Worm (Caenorhabditis elegans) whole organism, early embryonic: ENCODE results near the gene C54F6.19.

Source experiments
- B0310.2 ChIP-seq: sonication (generic microtip); optimal IDR thresholded peaks from 2 replicates; lab custom pipeline; 2016; ENCODE audit warnings: mild to moderate bottlenecking, missing genetic modification characterization, missing compliant biosample characterization
- F13C5.2 ChIP-seq: sonication (generic microtip); optimal IDR thresholded peaks from 2 replicates; lab custom pipeline; 2017; ENCODE audit warnings: mild to moderate bottlenecking, missing genetic modification characterization, inconsistent platforms, missing compliant biosample characterization
- aly-1 ChIP-seq: sonication (generic microtip); optimal IDR thresholded peaks from 2 replicates; lab custom pipeline; 2016; ENCODE audit warnings: missing genetic modification characterization, missing compliant biosample characterization
- ama-1 ChIP-seq: fragments of 150-350 bp; optimal IDR thresholded peaks from 2 replicates; lab custom pipeline; 2014
- ceh-13 ChIP-seq: fragments of 200-800 bp; sonication (Bioruptor generic); optimal IDR thresholded peaks from 2 replicates; lab custom pipeline; 2018; ENCODE audit warnings: mild to moderate bottlenecking, missing genetic modification characterization, missing compliant biosample characterization
- ceh-36 ChIP-seq: sonication (generic microtip); optimal IDR thresholded peaks from 2 replicates; lab custom pipeline; 2016; ENCODE audit warnings: missing genetic modification characterization, inconsistent platforms, missing compliant biosample characterization
- ets-7 ChIP-seq: sonication (generic microtip); optimal IDR thresholded peaks from 2 replicates; lab custom pipeline; 2016; ENCODE audit warnings: missing genotype, missing genetic modification characterization, missing compliant biosample characterization
- flt-1 ChIP-seq: fragments of 200-800 bp; sonication (Bioruptor generic); IDR thresholded peaks from 2 replicates; pipeline ENCODE4 v1.3.6; 2022; ENCODE audit warnings: missing genetic modification characterization, missing compliant biosample characterization
- hmbx-1 ChIP-seq: sonication (generic microtip); optimal IDR thresholded peaks from 2 replicates; lab custom pipeline; 2016; ENCODE audit warnings: mild to moderate bottlenecking, missing genetic modification characterization, missing compliant biosample characterization
- hmg-4 ChIP-seq: fragments of 200-800 bp; sonication (Bioruptor generic); optimal IDR thresholded peaks from 2 replicates; lab custom pipeline; 2018; ENCODE audit warnings: mild to moderate bottlenecking, missing genetic modification characterization, missing compliant biosample characterization
- hnd-1 ChIP-seq: sonication (generic microtip); optimal IDR thresholded peaks from 2 replicates; lab custom pipeline; 2016; ENCODE audit warnings: missing genetic modification characterization, missing compliant biosample characterization
- pes-1 ChIP-seq: fragments of 200-800 bp; sonication (Bioruptor generic); IDR thresholded peaks from 2 replicates; pipeline ENCODE4 v1.3.6; 2022; ENCODE audit warnings: missing genetic modification reagents, missing genetic modification characterization, missing compliant biosample characterization
- scrt-1 ChIP-seq: fragments of 200-800 bp; sonication (Bioruptor generic); IDR thresholded peaks from 2 replicates; pipeline ENCODE4 v1.3.6; 2022; ENCODE audit warnings: missing genetic modification characterization, missing compliant biosample characterization
- sea-1 ChIP-seq: fragments of 200-800 bp; sonication (Bioruptor generic); conservative IDR thresholded peaks from 2 replicates; pipeline ENCODE4 v1.3.6; 2022; ENCODE audit warnings: missing genetic modification characterization, missing compliant biosample characterization
- tbx-11 ChIP-seq: fragments of 200-800 bp; sonication (Bioruptor generic); IDR thresholded peaks from 2 replicates; pipeline ENCODE4 v1.3.6; 2022; ENCODE audit warnings: missing genetic modification characterization, missing compliant biosample characterization
- tbx-37 ChIP-seq: fragments of 200-800 bp; sonication (Bioruptor generic); conservative IDR thresholded peaks from 2 replicates; pipeline ENCODE4 v1.3.6; 2022; ENCODE audit warnings: missing genetic modification reagents, missing genetic modification characterization, missing compliant biosample characterization
- tra-4 ChIP-seq: sonication (generic microtip); optimal IDR thresholded peaks from 2 replicates; lab custom pipeline; 2017; ENCODE audit warnings: missing genetic modification characterization, missing compliant biosample characterization

Gene C54F6.19

ce11 chrV:7529840-7530239 is 15.4 kb upstream of the C54F6.19 start, which contains the start of gene swt-2:
swt-2 (plus strand) TSS chrV:7530140.
- TF ChIP-seq hnd-1 (tag; lab: Kevin White, UChicago) (no peak), scrt-1 (GFP tag; lab: Robert Waterston, UW) (no peak), pes-1 (no peak), sea-1 (no peak), F13C5.2 (no peak), ama-1 (no peak), aly-1 (no peak), tra-4 (tag; lab: Kevin White, UChicago) (no peak), B0310.2 (no peak), tbx-11 (no peak), ceh-13 (no peak), ets-7 (no peak), hmbx-1 (tag; lab: Kevin White, UChicago) (no peak), flt-1 (no peak), ceh-36 (tag; lab: Kevin White, UChicago) (no peak), hmg-4 (GFP tag; lab: Kevin White, UChicago) (no peak), tbx-37 (GFP tag; lab: Robert Waterston, UW) (no peak)

ce11 chrV:7532947-7533346 is 12.3 kb upstream of the C54F6.19 start, which contains the start of gene C54F6.3:
C54F6.3 (plus strand) TSS chrV:7533247.
- TF ChIP-seq F13C5.2 (no peak), hmg-4 (GFP tag; lab: Kevin White, UChicago) (no peak), flt-1 (no peak), scrt-1 (GFP tag; lab: Robert Waterston, UW) (no peak), pes-1 (no peak), ceh-13 (no peak), aly-1 (no peak), ama-1 (no peak), ceh-36 (tag; lab: Kevin White, UChicago) (no peak), ets-7 (no peak), sea-1 (no peak), hmbx-1 (tag; lab: Kevin White, UChicago) (no peak), tra-4 (tag; lab: Kevin White, UChicago) (no peak), tbx-37 (GFP tag; lab: Robert Waterston, UW) (no peak), hnd-1 (tag; lab: Kevin White, UChicago) (no peak), B0310.2 (no peak), tbx-11 (no peak)

ce11 chrV:7538018-7538417 is 7.3 kb upstream of the C54F6.19 start, which contains the start of gene C54F6.12:
C54F6.12 (minus strand) TSS chrV:7538118.
- no peak for TF ChIP-seq ceh-36 (tag; lab: Kevin White, UChicago)
- no peak for TF ChIP-seq aly-1
- TF ChIP-seq F13C5.2 = no peak
- TF ChIP-seq pes-1 = no peak
- no peak for TF ChIP-seq ceh-13

ce11 chrV:7539015-7539414 is 6.3 kb upstream of the C54F6.19 start, which contains the start of gene srh-268:
srh-268 (plus strand) TSS chrV:7539315.
- no peak for TF ChIP-seq ama-1
- no peak for TF ChIP-seq flt-1
- TF ChIP-seq hmbx-1 (tag; lab: Kevin White, UChicago) = no peak
- no peak for TF ChIP-seq hmg-4 (GFP tag; lab: Kevin White, UChicago)
- no peak for TF ChIP-seq pes-1
- TF ChIP-seq tra-4 (tag; lab: Kevin White, UChicago) = no peak
- TF ChIP-seq aly-1 = no peak
- TF ChIP-seq ets-7 = no peak

ce11 chrV:7543728-7544127 is 1.6 kb upstream of the C54F6.19 start:
- TF ChIP-seq ceh-36 (tag; lab: Kevin White, UChicago) (no peak), aly-1 (no peak), scrt-1 (GFP tag; lab: Robert Waterston, UW) (no peak), hmbx-1 (tag; lab: Kevin White, UChicago) (no peak), flt-1 (no peak), F13C5.2 (no peak), ama-1 (no peak), ets-7 (no peak), sea-1 (no peak), tbx-37 (GFP tag; lab: Robert Waterston, UW) (no peak), hnd-1 (tag; lab: Kevin White, UChicago) (no peak), hmg-4 (GFP tag; lab: Kevin White, UChicago) (no peak)

ce11 chrV:7547479-7547878 is 2.2 kb downstream of the C54F6.19 start, which contains the start of gene ftn-1:
ftn-1 (minus strand) TSS chrV:7547579.
- TF ChIP-seq ets-7 (no peak), tbx-11 (no peak), pes-1 (no peak), hmg-4 (GFP tag; lab: Kevin White, UChicago) (no peak), tra-4 (tag; lab: Kevin White, UChicago) (no peak), ceh-13 (no peak), ceh-36 (tag; lab: Kevin White, UChicago) (no peak), B0310.2 (no peak), aly-1 (no peak), F13C5.2 (no peak), hmbx-1 (tag; lab: Kevin White, UChicago) (no peak), sea-1 (no peak), ama-1 (no peak), tbx-37 (GFP tag; lab: Robert Waterston, UW) (no peak), flt-1 (no peak), hnd-1 (tag; lab: Kevin White, UChicago) (no peak), scrt-1 (GFP tag; lab: Robert Waterston, UW) (no peak)

ce11 chrV:7548017-7548416 is 2.7 kb downstream of the C54F6.19 start:
- TF ChIP-seq hmbx-1 (tag; lab: Kevin White, UChicago) = no peak
- TF ChIP-seq ceh-13 = no peak
- TF ChIP-seq sea-1 = no peak
- no peak for TF ChIP-seq pes-1
- no peak for TF ChIP-seq B0310.2
- TF ChIP-seq tbx-37 (GFP tag; lab: Robert Waterston, UW) = no peak
- no peak for TF ChIP-seq F13C5.2
- no peak for TF ChIP-seq ets-7
- TF ChIP-seq tbx-11 = no peak
- no peak for TF ChIP-seq aly-1
- no peak for TF ChIP-seq flt-1
- no peak for TF ChIP-seq ama-1
- no peak for TF ChIP-seq hnd-1 (tag; lab: Kevin White, UChicago)
- no peak for TF ChIP-seq scrt-1 (GFP tag; lab: Robert Waterston, UW)
- no peak for TF ChIP-seq ceh-36 (tag; lab: Kevin White, UChicago)
- no peak for TF ChIP-seq tra-4 (tag; lab: Kevin White, UChicago)
- TF ChIP-seq hmg-4 (GFP tag; lab: Kevin White, UChicago) = no peak

ce11 chrV:7548499-7548898 is 3.2 kb downstream of the C54F6.19 start:
- TF ChIP-seq flt-1 (peak; percentile 56; the same call in 1 of the 2 replicates), scrt-1 (GFP tag; lab: Robert Waterston, UW) (peak; percentile 70; the same call in 1 of the 2 replicates), tbx-11 (peak; percentile 70), pes-1 (peak; percentile 76)
